Worm (Caenorhabditis elegans) whole organism, L1 larva: ENCODE measurements around the gene ctsa-2.

ENCODE experiments used
- C04F5.9 ChIP-seq: sonication (generic microtip); optimal IDR thresholded peaks from 2 replicates; lab custom pipeline; 2016; ENCODE audit warnings: missing genetic modification characterization, missing compliant biosample characterization
- C34B4.2 ChIP-seq: sonication (generic microtip); optimal IDR thresholded peaks from 2 replicates; lab custom pipeline; 2017; ENCODE audit warnings: mild to moderate bottlenecking, missing genetic modification characterization, missing compliant biosample characterization
- F16B12.6 ChIP-seq: fragments of 150-350 bp; optimal IDR thresholded peaks from 2 replicates; lab custom pipeline; 2014; ENCODE audit warnings: missing biosample characterization, missing genetic modification characterization
- aha-1 ChIP-seq: fragments of 150-350 bp; optimal IDR thresholded peaks from 2 replicates; lab custom pipeline; 2014; ENCODE audit warnings: missing biosample characterization, missing genetic modification characterization
- blmp-1 ChIP-seq: fragments of 150-350 bp; optimal IDR thresholded peaks from 2 replicates; lab custom pipeline; 2014; ENCODE audit warnings: missing biosample characterization, missing genetic modification characterization
- ceh-88 ChIP-seq: fragments of 200-800 bp; sonication (Bioruptor generic); IDR thresholded peaks from 2 replicates; pipeline ENCODE4 v1.3.6; 2022; ENCODE audit warnings: missing genetic modification characterization, missing compliant biosample characterization
- ces-1 ChIP-seq: fragments of 150-350 bp; optimal IDR thresholded peaks from 2 replicates; lab custom pipeline; 2014; ENCODE audit warnings: missing biosample characterization, missing genetic modification reagents, missing genetic modification characterization
- dsc-1 ChIP-seq: sonication (generic microtip); optimal IDR thresholded peaks from 2 replicates; lab custom pipeline; 2016; ENCODE audit warnings: mild to moderate bottlenecking, missing genetic modification characterization, missing compliant biosample characterization
- efl-1 ChIP-seq, 4 experiments: fragments of 150-350 bp; optimal IDR thresholded peaks in 3 of 4; peaks in 1 of 4; 1 replicate in 1 of 4; 2 replicates in 3 of 4; lab custom pipeline; 2014; ENCODE audit warnings: missing biosample characterization in 2 of 4, missing genetic modification characterization in 2 of 4, missing genetic modification reagents in 2 of 4
- egl-27 ChIP-seq, 2 experiments: fragments of 150-350 bp in 1 of 2; sonication (generic microtip); optimal IDR thresholded peaks; 3 replicates each; lab custom pipeline; 2017 to 2018; ENCODE audit warnings: missing biosample characterization in 2 of 2, missing genetic modification characterization in 2 of 2, missing genetic modification reagents in 2 of 2
- elt-2 ChIP-seq: sonication (generic microtip); optimal IDR thresholded peaks from 2 replicates; lab custom pipeline; 2016; ENCODE audit warnings: missing genetic modification characterization, mild to moderate bottlenecking, inconsistent platforms, missing compliant biosample characterization, missing genetic modification reagents
- ets-5 ChIP-seq: fragments of 200-800 bp; sonication (Bioruptor generic); IDR thresholded peaks from 2 replicates; pipeline ENCODE4 v1.3.6; 2022; ENCODE audit warnings: missing genetic modification characterization, missing compliant biosample characterization
- fkh-4 ChIP-seq: sonication (generic microtip); optimal IDR thresholded peaks from 2 replicates; lab custom pipeline; 2016; ENCODE audit warnings: missing compliant biosample characterization, missing genetic modification characterization, borderline replicate concordance
- grh-1 ChIP-seq: fragments of 200-800 bp; sonication (Bioruptor generic); IDR thresholded peaks from 2 replicates; pipeline ENCODE4 v1.3.6; 2022; ENCODE audit warnings: missing genetic modification reagents, missing genetic modification characterization, missing compliant biosample characterization
- hlh-17 ChIP-seq: fragments of 200-800 bp; sonication (Bioruptor generic); optimal IDR thresholded peaks from 2 replicates; lab custom pipeline; 2018; ENCODE audit warnings: missing genetic modification characterization, mild to moderate bottlenecking, missing compliant biosample characterization, moderate library complexity, borderline replicate concordance
- lin-14 ChIP-seq: fragments of 200-800 bp; sonication (Bioruptor generic); optimal IDR thresholded peaks from 2 replicates; lab custom pipeline; 2018; ENCODE audit warnings: mild to moderate bottlenecking, missing genetic modification characterization, moderate library complexity, missing compliant biosample characterization
- lin-15B ChIP-seq: fragments of 150-350 bp; sonication (generic microtip); optimal IDR thresholded peaks from 3 replicates; lab custom pipeline; 2014; ENCODE audit warnings: missing biosample characterization, missing genetic modification characterization
- lsy-2 ChIP-seq, 2 experiments: fragments of 150-350 bp; optimal IDR thresholded peaks; 2 replicates each; lab custom pipeline; 2014; ENCODE audit warnings: missing biosample characterization in 2 of 2, missing genetic modification characterization in 2 of 2
- mab-9 ChIP-seq: fragments of 200-800 bp; sonication (Bioruptor generic); IDR thresholded peaks from 2 replicates; pipeline ENCODE4 v1.3.6; 2022; ENCODE audit warnings: missing genetic modification reagents, missing genetic modification characterization, missing compliant biosample characterization
- mef-2 ChIP-seq: fragments of 150-350 bp; optimal IDR thresholded peaks from 2 replicates; lab custom pipeline; 2014; ENCODE audit warnings: missing biosample characterization, missing genetic modification characterization
- nhr-12 ChIP-seq: sonication (generic microtip); optimal IDR thresholded peaks from 2 replicates; lab custom pipeline; 2017; ENCODE audit warnings: missing biosample characterization, missing genetic modification characterization
- nhr-28 ChIP-seq: fragments of 150-350 bp; optimal IDR thresholded peaks from 2 replicates; lab custom pipeline; 2014; ENCODE audit warnings: missing biosample characterization, missing genetic modification characterization
- nhr-47 ChIP-seq: sonication (generic microtip); optimal IDR thresholded peaks from 2 replicates; lab custom pipeline; 2016; ENCODE audit warnings: mild to moderate bottlenecking, missing genetic modification characterization, moderate library complexity, missing compliant biosample characterization
- nhr-71 ChIP-seq: sonication (generic microtip); optimal IDR thresholded peaks from 2 replicates; lab custom pipeline; 2016; ENCODE audit warnings: mild to moderate bottlenecking, missing genetic modification characterization, moderate library complexity, missing compliant biosample characterization
- nhr-76 ChIP-seq: sonication (generic microtip); optimal IDR thresholded peaks from 2 replicates; lab custom pipeline; 2017; ENCODE audit warnings: missing biosample characterization, missing genetic modification characterization
- nhr-84 ChIP-seq: sonication (generic microtip); optimal IDR thresholded peaks from 2 replicates; lab custom pipeline; 2017; ENCODE audit warnings: missing biosample characterization, missing genetic modification characterization
- snpc-4 ChIP-seq: fragments of 150-350 bp; optimal IDR thresholded peaks from 2 replicates; lab custom pipeline; 2014; ENCODE audit warnings: missing biosample characterization, missing genetic modification characterization
- snu-23 ChIP-seq: sonication (generic microtip); optimal IDR thresholded peaks from 2 replicates; lab custom pipeline; 2016; ENCODE audit warnings: missing genetic modification characterization, missing compliant biosample characterization
- sox-4 ChIP-seq: sonication (generic microtip); optimal IDR thresholded peaks from 2 replicates; lab custom pipeline; 2016; ENCODE audit warnings: missing genetic modification characterization, missing compliant biosample characterization
- sptf-1 ChIP-seq: fragments of 150-350 bp; optimal IDR thresholded peaks from 2 replicates; lab custom pipeline; 2014; ENCODE audit warnings: missing biosample characterization, missing genetic modification characterization
- sup-37 ChIP-seq: fragments of 200-800 bp; sonication (Bioruptor generic); optimal IDR thresholded peaks from 2 replicates; lab custom pipeline; 2018; ENCODE audit warnings: mild to moderate bottlenecking, missing genetic modification characterization, missing compliant biosample characterization
- unc-62 ChIP-seq: fragments of 150-350 bp; optimal IDR thresholded peaks from 2 replicates; lab custom pipeline; 2014; ENCODE audit warnings: missing biosample characterization, missing genetic modification reagents, missing genetic modification characterization
- unc-86 ChIP-seq: sonication (generic microtip); optimal IDR thresholded peaks from 2 replicates; lab custom pipeline; 2016; ENCODE audit warnings: missing genetic modification characterization, missing compliant biosample characterization
- xbp-1 ChIP-seq: sonication (generic microtip); optimal IDR thresholded peaks from 2 replicates; lab custom pipeline; 2016; ENCODE audit warnings: missing genetic modification characterization, missing compliant biosample characterization

ctsa-2 gene

DNA sequence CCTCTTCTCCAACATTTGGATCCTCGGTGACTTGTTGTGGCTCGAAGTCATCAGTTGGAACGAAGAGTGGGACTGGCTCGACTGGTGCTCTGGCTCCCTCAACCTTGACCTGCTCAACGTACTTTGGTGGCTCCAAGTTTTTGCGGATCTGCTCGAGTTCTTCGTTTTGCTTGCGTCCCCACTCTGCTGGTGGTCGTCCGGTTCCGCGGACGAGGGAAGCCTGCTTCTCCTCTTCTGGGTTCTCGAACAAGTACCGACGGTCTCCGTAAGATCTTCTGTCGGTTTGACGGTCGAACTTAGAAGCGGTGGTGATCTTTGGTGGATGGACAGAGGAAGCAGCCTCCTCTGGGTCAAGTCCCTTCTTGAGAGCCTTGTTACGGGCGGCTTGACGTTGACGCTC lies 21.7 kb downstream of the ctsa-2 start:
- no peak for TF ChIP-seq blmp-1 (tag; lab: Kevin White, UChicago)
- no peak for TF ChIP-seq xbp-1 (tag; lab: Kevin White, UChicago)
- TF ChIP-seq lin-15B (tag; lab: Kevin White, UChicago), result no peak
- TF ChIP-seq C34B4.2 (tag; lab: Kevin White, UChicago), result no peak
- TF ChIP-seq mef-2 (tag; lab: Kevin White, UChicago), result no peak
- TF ChIP-seq F16B12.6 (tag; lab: Kevin White, UChicago), result no peak
- TF ChIP-seq aha-1 (tag; lab: Kevin White, UChicago), result no peak
- TF ChIP-seq nhr-47 (tag; lab: Kevin White, UChicago), result no peak

DNA sequence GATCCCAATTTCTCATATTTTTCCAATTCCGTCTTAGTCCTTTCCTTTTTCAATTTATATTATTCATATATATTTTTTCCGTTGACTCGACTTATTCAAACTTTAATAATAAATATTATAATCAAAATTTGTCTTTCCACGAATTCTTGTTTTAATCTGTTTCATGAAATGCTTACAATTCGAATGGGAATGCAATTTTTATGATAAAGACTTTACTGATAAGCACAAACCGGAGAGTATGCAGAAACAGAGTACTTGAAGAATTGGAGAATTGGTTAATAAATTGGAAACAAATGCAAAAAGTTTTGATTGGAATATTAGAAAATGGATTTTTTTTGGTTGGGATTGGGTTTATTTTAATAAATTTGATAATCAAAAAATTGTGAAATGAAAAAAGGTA lies 22.1 kb downstream of the ctsa-2 start:
- TF ChIP-seq lin-14 (GFP tag; lab: Kevin White, UChicago), result peak; percentile 30
- TF ChIP-seq ces-1, result no peak
- TF ChIP-seq elt-2 (tag; lab: Kevin White, UChicago), result peak; percentile 82
- TF ChIP-seq, all 84 proteins: peak for 2

DNA sequence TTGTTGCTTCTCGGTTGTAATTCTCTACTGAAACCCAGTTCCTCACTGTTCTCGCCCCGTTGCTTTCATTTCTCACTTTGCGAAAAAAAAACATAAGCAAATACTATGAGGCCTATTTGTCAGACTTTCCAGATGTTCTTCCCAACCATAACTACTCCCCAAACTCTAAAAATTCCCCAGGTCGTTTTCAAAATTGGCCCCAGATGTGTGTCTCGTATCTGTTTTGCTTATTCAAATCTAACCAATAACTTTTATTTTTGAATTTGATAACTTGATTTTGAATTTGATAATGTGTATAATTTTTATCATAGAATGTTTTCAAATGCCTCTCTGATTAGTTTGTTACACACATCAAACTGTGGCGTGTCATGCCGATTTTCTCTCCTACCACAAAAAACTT lies 22.6 kb downstream of the ctsa-2 start:
- TF ChIP-seq sptf-1 (tag; lab: Kevin White, UChicago) (no peak), efl-1 (optimal IDR thresholded peaks at IDR 0.05; lab: Kevin White, UChicago) (no peak), efl-1 (GFP tag; optimal IDR thresholded peaks at IDR 0.05 in 1 of 2; lab: Kevin White, UChicago) (peak in 1 of 2 experiments; percentile 70), ets-5 (GFP tag; lab: Robert Waterston, UW) (no peak), sup-37 (GFP tag; lab: Kevin White, UChicago) (no peak), nhr-12 (tag; lab: Kevin White, UChicago) (no peak), dsc-1 (tag; lab: Kevin White, UChicago) (peak; percentile 81), C34B4.2 (tag; lab: Kevin White, UChicago) (no peak), xbp-1 (tag; lab: Kevin White, UChicago) (no peak), nhr-71 (tag; lab: Kevin White, UChicago) (no peak), fkh-4 (tag; lab: Kevin White, UChicago) (peak; percentile 65)

DNA sequence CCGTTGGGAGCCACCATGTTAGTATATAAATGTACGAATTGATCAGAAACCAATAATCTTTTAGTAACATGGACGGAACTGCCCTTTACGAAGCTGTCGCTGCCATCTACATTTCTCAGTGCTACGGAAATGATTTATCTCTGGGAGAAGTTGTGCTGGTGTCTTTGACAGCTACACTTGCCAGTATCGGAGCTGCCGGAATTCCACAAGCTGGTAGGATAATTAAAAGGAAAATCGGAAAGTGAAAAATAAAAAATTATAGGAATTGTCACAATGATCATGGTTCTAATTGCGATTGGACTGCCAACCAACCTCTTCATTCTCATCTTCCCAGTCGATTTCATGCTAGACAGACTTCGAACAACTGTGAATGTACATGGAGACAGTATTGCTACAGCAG lies 24.5 kb downstream of the ctsa-2 start:
- TF ChIP-seq C04F5.9 (tag; lab: Kevin White, UChicago) (no peak), ceh-88 (GFP tag; lab: Robert Waterston, UW) (no peak), nhr-28 (tag; lab: Kevin White, UChicago) (no peak), egl-27 (tag; optimal IDR thresholded peaks at IDR 0.05; lab: Kevin White, UChicago) (no peak)

DNA sequence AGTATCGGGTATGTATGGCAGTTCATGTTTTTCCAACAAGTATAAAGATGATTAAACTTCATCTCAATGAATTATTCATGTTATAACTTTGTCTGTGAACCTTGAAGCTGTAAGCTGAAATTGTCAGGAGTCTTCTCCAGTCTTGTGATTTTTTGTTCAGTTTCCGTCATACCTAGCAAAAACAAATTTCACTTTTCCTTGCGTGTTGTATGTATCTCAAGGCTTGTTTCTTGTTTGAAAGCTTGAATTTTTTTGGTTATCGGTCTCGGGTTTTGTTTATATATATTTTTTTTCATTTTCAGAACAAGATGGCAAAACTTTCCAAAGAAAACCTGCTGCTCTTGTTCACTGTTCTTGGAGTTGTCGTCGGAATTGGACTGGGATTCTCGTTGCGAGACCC lies 27.3 kb downstream of the ctsa-2 start, which contains the start of gene glt-4:
glt-4 (plus strand) TSS at position 301 of the 400 bp plus-strand sequence.
- TF ChIP-seq unc-62 (GFP tag; lab: Kevin White, UChicago) (no peak), hlh-17 (GFP tag; lab: Kevin White, UChicago) (no peak), snu-23 (GFP tag; lab: Kevin White, UChicago) (no peak), lsy-2 (tag; optimal IDR thresholded peaks at IDR 0.05; lab: Kevin White, UChicago) (no peak), grh-1 (GFP tag; lab: Robert Waterston, UW) (no peak), sox-4 (no peak), snpc-4 (tag; lab: Kevin White, UChicago) (no peak), blmp-1 (tag; lab: Kevin White, UChicago) (no peak), ceh-88 (GFP tag; lab: Robert Waterston, UW) (no peak), sptf-1 (tag; lab: Kevin White, UChicago) (no peak), lin-14 (GFP tag; lab: Kevin White, UChicago) (no peak), unc-86 (tag; lab: Kevin White, UChicago) (no peak), C04F5.9 (tag; lab: Kevin White, UChicago) (no peak), nhr-76 (tag; lab: Kevin White, UChicago) (no peak), nhr-84 (tag; lab: Kevin White, UChicago) (no peak), mab-9 (no peak)
- TF ChIP-seq, all 84 proteins: peak for 0
